Worm (Caenorhabditis elegans): ENCODE data around the gene cdd-2.

Gene cdd-2

ce11 chrIV:7542485-7543001, 5.2 kb downstream of the cdd-2 start, which contains the start of gene R05G6.10:
Gene R05G6.10 (minus strand): TSS chrIV:7542535.
- TF ChIP-seq ceh-22 (tag; optimal IDR thresholded peaks at IDR 0.05) (no peak), hlh-30 (tag; optimal IDR thresholded peaks at IDR 0.05; ENCODE audit: insufficient read depth) (no peak), unc-42 (tag; optimal IDR thresholded peaks at IDR 0.05) (peak; percentile 92), pha-2 (tag; optimal IDR thresholded peaks at IDR 0.05) (no peak)

DNA sequence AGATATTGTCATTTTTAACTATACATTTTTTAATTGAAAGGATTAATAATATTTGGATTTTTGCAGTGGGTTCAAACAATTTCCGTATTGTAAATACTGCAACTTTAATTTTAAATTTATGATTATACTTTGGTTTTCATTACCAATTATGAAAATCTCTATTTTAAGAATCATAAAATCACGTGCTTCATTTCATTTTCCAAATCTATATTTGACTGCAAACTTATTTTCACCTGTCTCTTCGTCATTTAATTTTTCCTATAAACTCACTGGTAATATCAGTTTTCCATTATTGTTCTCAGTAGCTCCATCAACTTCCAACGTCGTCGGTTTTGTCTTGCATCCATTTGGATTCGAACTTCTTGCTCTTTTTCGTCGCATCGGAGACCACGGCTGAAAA, 15.3 kb downstream of the cdd-2 start, which contains the start of gene R05G6.1:
Gene R05G6.1 (plus strand): TSS at position 301 of the 400 bp plus-strand sequence.
- TF ChIP-seq ceh-19 (GFP tag; optimal IDR thresholded peaks at IDR 0.05) = no peak

ce11 chrIV:7530226-7531070, 17.2 kb downstream of the cdd-2 start:
- TF ChIP-seq unc-3 (GFP tag; conservative IDR thresholded peaks at IDR 0.05) = no peak
- TF ChIP-seq unc-3 (tag; optimal IDR thresholded peaks at IDR 0.05) = no peak
- TF ChIP-seq ceh-30 (tag; optimal IDR thresholded peaks at IDR 0.05) = no peak
- TF ChIP-seq ttx-3 (tag; optimal IDR thresholded peaks at IDR 0.05) = no peak
- TF ChIP-seq pha-2 (tag; optimal IDR thresholded peaks at IDR 0.05) = no peak
- no peak for TF ChIP-seq ref-2 (tag; optimal IDR thresholded peaks at IDR 0.05)
- no peak for TF ChIP-seq ceh-19 (GFP tag; optimal IDR thresholded peaks at IDR 0.05)
- no peak for TF ChIP-seq elt-2 (tag; optimal IDR thresholded peaks at IDR 0.05)
- TF ChIP-seq sox-2 (GFP tag; IDR thresholded peaks at IDR 0.05) = no peak
- TF ChIP-seq ama-1 (optimal IDR thresholded peaks at IDR 0.05) = no peak
- TF ChIP-seq tbx-7 (tag; optimal IDR thresholded peaks at IDR 0.05) = no peak
- TF ChIP-seq hlh-8 (tag; optimal IDR thresholded peaks at IDR 0.05) = no peak
- no peak for TF ChIP-seq hlh-15 (tag; optimal IDR thresholded peaks at IDR 0.05)
- no peak for TF ChIP-seq eyg-1 (tag; optimal IDR thresholded peaks at IDR 0.05)
- TF ChIP-seq nfya-1 (tag; optimal IDR thresholded peaks at IDR 0.05) = no peak
- no peak for TF ChIP-seq ceh-34 (tag; optimal IDR thresholded peaks at IDR 0.05)
- no peak for TF ChIP-seq hlh-30 (tag; optimal IDR thresholded peaks at IDR 0.05; ENCODE audit: insufficient read depth)

- no peak for TF ChIP-seq sox-2 (GFP tag; IDR thresholded peaks at IDR 0.05)
- TF ChIP-seq ceh-14 (tag; optimal IDR thresholded peaks at IDR 0.05) = no peak
- no peak for TF ChIP-seq unc-55 (GFP tag; optimal IDR thresholded peaks at IDR 0.05)
- TF ChIP-seq K09A11.1 (tag; optimal IDR thresholded peaks at IDR 0.05; ENCODE audit: insufficient read depth) = no peak
- TF ChIP-seq ceh-34 (tag; optimal IDR thresholded peaks at IDR 0.05) = no peak
- no peak for TF ChIP-seq ztf-16 (tag; optimal IDR thresholded peaks at IDR 0.05)
- TF ChIP-seq ceh-18 (tag; optimal IDR thresholded peaks at IDR 0.05) = no peak
- TF ChIP-seq pqm-1 (tag; optimal IDR thresholded peaks at IDR 0.05) = no peak
- TF ChIP-seq rnt-1 (tag; optimal IDR thresholded peaks at IDR 0.05) = no peak
- TF ChIP-seq pros-1 (tag; optimal IDR thresholded peaks at IDR 0.05) = no peak
- TF ChIP-seq ama-1 (optimal IDR thresholded peaks at IDR 0.05) = no peak
- TF ChIP-seq sox-4 (tag; optimal IDR thresholded peaks at IDR 0.05) = no peak
- no peak for TF ChIP-seq ets-4 (tag; optimal IDR thresholded peaks at IDR 0.05)
These were observed 23.9 kb downstream of the cdd-2 start for ce11 chrIV:7523744-7524143.

ce11 chrIV:7521591-7521990, 26.1 kb downstream of the cdd-2 start:
- TF ChIP-seq C38D4.7 (GFP tag; optimal IDR thresholded peaks at IDR 0.05) = no peak
- peak; percentile 58 for TF ChIP-seq ref-2 (tag; optimal IDR thresholded peaks at IDR 0.05)
- no peak for TF ChIP-seq pros-1 (tag; optimal IDR thresholded peaks at IDR 0.05)
- no peak for TF ChIP-seq sox-2 (GFP tag; IDR thresholded peaks at IDR 0.05)
- TF ChIP-seq lim-6 (tag; optimal IDR thresholded peaks at IDR 0.05) = no peak

- no peak for TF ChIP-seq dve-1 (tag; optimal IDR thresholded peaks at IDR 0.05)
- no peak for TF ChIP-seq unc-42 (tag; optimal IDR thresholded peaks at IDR 0.05)
- no peak for TF ChIP-seq K09A11.1 (tag; optimal IDR thresholded peaks at IDR 0.05; ENCODE audit: insufficient read depth)
- TF ChIP-seq sdc-2 (tag; optimal IDR thresholded peaks at IDR 0.05) = no peak
- no peak for TF ChIP-seq gmeb-2 (tag; optimal IDR thresholded peaks at IDR 0.05)
- TF ChIP-seq ceh-6 (GFP tag; optimal IDR thresholded peaks at IDR 0.05) = no peak
- no peak for TF ChIP-seq hlh-6 (tag; optimal IDR thresholded peaks at IDR 0.05)
- TF ChIP-seq pax-1 (tag; optimal IDR thresholded peaks at IDR 0.05) = no peak
- TF ChIP-seq pqm-1 (tag; optimal IDR thresholded peaks at IDR 0.05) = no peak
- no peak for TF ChIP-seq C38D4.7 (GFP tag; optimal IDR thresholded peaks at IDR 0.05)
- TF ChIP-seq ceh-19 (GFP tag; optimal IDR thresholded peaks at IDR 0.05) = no peak
- TF ChIP-seq ceh-45 (GFP tag; IDR thresholded peaks at IDR 0.05) = no peak
- no peak for TF ChIP-seq eyg-1 (tag; optimal IDR thresholded peaks at IDR 0.05)
- TF ChIP-seq unc-55 (GFP tag; optimal IDR thresholded peaks at IDR 0.05) = no peak
- no peak for TF ChIP-seq fkh-6 (tag; optimal IDR thresholded peaks at IDR 0.05)
- TF ChIP-seq ceh-31 (tag; optimal IDR thresholded peaks at IDR 0.05) = no peak
- TF ChIP-seq nhr-232 (tag; optimal IDR thresholded peaks at IDR 0.05) = no peak
These were observed 26.9 kb downstream of the cdd-2 start for ce11 chrIV:7520841-7521240.
